Fruit fly (Drosophila melanogaster) ovary, adult (tissue): ENCODE results near the gene Bgb.

Source experiments
- CG17801 ChIP-seq: fragments of 200-800 bp; optimal IDR thresholded peaks from 2 replicates; lab custom pipeline; 2019; ENCODE audit warnings: missing biosample characterization, mild to moderate bottlenecking, missing genetic modification characterization, moderate library complexity; ENCODE audit not compliant: partially characterized antibody

Bgb gene

DNA sequence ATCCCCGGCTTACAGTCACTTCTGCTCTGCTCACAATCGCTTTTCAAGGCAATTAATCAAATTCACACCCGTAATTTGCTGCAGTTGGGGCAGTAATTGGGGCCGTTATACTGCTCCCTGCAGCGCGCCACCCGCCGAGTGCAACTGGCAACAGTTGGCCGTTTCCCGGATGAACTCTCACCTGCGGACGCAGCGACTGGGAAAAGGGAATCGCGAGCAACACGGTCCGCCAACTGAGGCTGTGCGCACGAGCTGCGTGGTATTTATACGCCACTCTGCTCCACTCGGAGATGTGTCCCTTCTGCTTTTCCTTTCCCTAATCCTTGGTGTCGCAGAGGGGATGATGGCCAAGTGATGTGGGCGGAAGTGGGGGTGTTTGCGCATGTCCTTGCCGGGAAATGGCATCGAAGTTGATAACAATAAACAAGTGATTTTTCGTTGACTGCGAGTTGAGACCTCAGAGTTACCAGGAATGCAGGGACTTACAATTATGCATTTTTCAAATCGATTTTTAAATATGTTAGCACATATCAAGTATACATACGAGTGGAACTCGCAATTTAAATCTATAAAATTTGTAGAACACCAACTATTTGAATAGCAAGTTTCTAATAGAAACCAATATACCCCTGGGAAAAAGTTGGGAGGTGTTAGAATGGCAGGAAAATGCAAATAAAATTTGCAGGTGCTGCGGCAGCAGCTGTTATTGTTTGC lies 10.3 kb upstream of the Bgb start, which contains the start of gene GC:
GC (minus strand) TSS at position 238 of the 714 bp plus-strand sequence.
- TF ChIP-seq CG17801 (GFP tag; lab: Kevin White, UChicago): no peak

DNA sequence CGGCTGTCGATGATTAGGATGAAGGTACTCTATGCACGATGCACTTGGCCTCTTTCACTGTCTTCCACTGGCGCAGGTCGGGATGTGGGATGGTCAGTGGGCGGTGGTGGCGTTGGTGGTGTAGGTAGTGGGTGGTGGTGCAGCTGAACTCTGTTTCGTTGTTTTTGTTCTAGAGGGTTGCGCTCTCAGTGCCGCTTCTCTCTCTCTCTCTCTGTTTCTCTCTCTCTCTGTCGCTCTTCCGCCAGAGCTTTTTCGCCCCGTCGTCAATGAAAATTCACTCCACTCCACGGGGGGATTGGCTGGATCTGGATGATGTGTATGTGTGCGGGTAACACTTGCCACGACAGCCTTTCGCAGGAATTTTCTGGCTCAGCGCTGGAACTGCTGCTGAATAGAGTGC lies 2.6 kb upstream of the Bgb start:
- TF ChIP-seq CG17801 (GFP tag; lab: Kevin White, UChicago): no peak

DNA sequence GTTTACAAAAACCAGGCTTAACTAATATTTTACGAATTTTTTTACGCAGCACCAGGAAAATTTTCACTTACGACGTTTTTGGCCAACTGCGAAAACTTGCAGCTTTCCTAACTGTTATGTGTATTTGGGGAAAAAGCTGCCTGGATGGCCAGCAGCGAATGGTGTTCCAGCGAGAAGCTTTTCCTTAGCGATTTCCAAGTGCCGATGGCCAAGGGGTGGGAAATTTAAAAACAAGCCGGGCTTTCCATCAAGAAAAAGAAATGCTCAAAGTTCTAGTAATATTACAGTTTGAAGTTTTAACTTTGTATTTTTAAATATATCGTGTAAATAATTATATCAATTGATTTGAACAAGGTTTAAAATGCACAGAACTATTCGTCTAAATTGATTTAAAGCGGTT lies 1.9 kb upstream of the Bgb start, which contains the start of gene nSyb:
nSyb (minus strand) TSS at position 101 of the 400 bp plus-strand sequence.
- TF ChIP-seq CG17801 (GFP tag; lab: Kevin White, UChicago): no peak

DNA sequence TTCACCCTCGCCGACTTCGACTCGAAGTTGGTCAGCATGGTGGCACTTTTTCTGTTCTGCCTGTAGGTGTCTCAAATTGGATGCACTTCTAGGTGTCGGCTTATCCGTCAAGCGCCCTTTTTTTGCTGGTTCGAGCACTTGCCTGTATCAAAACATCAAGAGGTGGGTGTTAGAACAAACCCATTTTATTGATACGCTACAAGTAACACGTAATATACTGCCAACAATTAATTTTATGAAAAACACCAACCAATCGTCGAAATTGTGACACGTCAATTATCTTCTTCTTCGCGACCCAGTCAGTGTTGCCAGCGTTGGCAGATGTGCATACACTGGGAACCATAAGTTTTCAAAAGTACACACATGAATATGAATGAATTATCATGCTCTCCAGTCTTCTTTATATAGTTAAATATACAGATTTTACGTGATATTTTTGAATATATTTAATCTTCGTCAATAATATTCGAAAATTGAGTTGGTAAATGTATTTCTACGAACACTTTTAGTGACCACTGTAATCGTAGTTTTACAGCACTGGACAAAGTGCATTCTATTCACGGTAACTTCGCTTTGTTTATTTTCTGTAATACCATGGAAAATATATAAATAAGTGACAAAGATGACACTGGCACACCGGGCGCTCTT lies 5.5 kb downstream of the Bgb start, which contains the start of the genes alphaCOP and CG13919:
alphaCOP (minus strand) TSS at position 280 of the 648 bp plus-strand sequence.
CG13919 (plus strand) TSS at position 548 of the 648 bp plus-strand sequence.
- TF ChIP-seq CG17801 (GFP tag; lab: Kevin White, UChicago): peak; percentile 97

DNA sequence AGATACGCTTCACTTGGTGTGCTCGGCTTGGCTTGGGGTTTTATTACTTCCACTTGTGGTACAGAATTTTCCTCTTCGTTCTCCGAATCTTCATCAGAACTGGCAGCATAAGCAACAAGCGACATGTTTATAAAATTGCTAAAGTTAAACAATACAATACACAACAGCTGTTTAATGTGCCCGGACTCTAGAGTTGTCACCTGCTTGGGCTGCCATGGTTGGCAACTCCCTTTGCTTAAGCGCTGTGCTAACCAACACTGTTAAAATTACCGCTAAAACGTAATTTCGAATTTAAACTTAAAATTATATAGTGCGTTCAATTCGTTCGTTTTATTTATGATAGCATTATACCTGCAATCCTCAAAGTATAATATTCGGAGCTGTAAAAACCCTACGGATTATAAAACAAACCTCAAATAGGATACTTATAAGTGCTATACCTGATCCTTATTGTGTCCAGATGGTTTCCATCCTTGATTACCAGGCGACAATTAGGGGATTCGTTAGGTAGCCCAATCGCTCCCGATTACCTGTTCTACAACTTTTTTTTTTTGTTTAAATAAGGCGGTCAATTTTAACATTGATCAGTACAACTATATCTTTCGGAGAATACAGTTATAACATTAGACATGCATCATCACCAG lies 7.9 kb downstream of the Bgb start, which contains the start of the genes CG17249 and Bro:
CG17249 (minus strand) TSS at position 189 of the 644 bp plus-strand sequence.
Bro (plus strand) TSS at position 594 of the 644 bp plus-strand sequence.
- TF ChIP-seq CG17801 (GFP tag; lab: Kevin White, UChicago): no peak

DNA sequence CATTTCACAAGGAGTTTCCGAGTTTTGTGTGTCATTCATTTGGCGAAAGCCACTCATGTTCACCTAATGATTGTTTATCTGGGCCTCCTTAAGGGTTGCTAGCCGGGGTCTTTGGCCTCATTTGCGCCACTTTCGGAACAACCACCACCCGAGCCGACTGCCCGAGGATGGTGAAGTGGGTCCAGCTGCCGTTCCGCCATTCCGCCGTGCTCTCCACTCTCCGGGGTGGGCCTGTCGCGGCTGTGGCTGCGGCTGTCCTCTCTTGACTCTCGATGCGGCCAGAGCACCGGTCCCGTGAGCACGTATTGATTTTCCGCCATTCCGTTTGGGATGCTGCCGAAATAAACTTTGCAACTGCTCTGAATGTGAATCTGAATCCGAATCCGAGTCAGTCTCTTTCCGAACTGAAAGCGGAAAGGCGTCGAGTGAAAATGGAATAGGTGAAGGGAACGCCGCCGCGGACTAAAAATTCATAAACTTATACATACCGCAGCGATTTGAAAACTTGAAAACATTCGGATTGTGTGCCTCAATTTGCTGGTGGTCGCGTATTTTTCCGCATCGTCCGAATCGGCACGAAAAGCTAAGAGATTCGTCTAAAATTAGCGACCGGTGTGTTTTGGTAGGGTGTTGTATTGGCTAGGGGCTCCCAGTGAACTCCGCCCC lies 9.3 kb downstream of the Bgb start, which contains the start of gene CG13920:
CG13920 (plus strand) TSS at position 255 of the 666 bp plus-strand sequence.
- TF ChIP-seq CG17801 (GFP tag; lab: Kevin White, UChicago): no peak

DNA sequence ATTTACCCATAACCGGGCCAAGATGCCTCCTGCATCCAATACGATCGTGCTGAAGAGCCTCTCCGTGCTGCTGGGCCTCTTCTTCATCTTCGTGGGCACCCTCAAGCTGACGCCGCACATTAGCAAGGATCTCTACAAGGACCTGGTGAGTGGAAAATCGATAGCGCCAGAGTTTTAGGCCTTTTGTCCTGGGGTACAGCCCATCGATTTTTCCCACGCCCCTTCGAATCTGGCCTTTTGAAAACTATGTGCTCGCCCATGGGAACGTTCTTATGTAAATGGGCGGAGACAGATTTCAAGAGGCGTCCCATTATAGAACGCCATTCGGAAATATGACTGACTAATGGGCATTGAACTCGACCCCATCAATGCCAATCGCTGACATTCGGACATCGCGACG lies 9.9 kb downstream of the Bgb start:
- no peak for TF ChIP-seq CG17801 (GFP tag; lab: Kevin White, UChicago)

DNA sequence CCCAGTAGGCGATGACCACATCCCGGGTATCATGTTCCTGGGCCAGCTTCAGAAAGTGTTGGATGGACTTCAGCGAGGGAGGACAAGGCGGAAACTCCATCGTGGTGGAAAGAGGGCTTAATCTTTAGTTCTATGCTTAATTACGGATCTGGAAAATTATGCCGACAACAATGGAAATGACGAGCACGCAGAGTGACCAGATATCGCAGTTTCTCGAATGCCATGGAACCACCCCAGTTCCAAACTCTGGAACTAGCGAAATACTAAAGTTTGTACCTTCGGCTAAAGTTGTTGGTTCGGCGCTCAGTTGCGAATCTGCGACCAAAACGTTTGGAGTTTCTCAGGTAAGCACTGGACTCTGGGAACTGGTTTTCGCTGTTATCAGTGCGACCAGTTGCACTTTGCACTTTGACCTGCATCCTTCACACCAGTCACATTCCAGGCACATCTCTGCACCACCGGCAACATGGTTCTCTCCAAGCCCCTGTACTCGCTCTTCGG lies 13.2 kb downstream of the Bgb start, which contains the start of the genes CG7970 and Vta1:
CG7970 (plus strand) TSS at position 51 of the 501 bp plus-strand sequence.
Vta1 (minus strand) TSS at position 201 of the 501 bp plus-strand sequence.
- peak; percentile 57 for TF ChIP-seq CG17801 (GFP tag; lab: Kevin White, UChicago)

DNA sequence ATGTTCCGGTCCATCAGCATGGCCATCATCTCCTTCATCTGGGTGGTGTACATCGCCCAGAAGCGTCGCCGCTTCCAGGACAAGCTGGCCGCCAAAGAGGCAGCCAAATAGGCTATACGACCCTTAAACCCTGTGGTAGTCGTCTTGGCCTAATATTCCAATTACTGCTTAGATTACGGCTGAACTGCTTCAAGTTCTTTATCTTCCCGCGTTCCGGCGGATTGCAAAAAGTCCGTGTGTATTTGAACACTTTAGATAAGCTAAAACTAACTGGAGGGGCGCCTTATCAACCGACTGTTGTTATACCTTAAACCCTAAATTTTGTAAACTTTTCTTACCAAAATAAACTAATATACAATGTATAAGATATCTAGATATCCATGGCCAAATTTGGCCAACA lies 14.2 kb downstream of the Bgb start:
- no peak for TF ChIP-seq CG17801 (GFP tag; lab: Kevin White, UChicago)

DNA sequence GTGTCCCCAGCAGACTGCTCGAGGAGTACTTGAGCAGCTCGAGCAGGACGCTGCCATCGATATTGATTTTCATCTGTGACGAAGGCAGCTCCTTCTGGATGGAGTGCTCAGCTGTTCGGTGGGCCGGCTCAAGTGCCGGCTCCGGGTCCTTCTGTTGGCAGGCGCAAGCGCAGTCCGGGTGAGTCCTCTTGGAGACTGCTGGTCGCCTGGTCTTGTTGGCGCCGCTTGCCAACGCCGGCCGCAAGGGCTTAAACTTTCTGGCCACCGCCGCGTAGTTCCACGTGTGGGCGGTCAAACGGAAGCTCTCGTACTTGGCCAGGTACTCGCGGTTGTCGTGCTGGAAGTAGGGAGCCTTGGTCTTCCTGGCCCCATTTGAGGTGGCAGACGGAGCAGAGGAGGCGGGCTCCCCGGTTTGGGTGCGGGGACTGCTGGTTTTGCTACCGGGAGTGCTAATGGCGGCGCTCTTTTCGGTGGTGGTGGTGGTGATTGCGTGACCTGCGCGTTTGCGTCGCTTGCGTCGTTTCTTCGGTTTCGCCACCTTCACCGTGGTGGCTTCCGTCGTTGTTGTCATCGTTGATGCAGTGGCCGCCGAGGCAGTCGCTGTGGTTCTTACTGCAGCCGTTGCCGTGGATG lies 22.3 kb downstream of the Bgb start:
- TF ChIP-seq CG17801 (GFP tag; lab: Kevin White, UChicago): no peak

DNA sequence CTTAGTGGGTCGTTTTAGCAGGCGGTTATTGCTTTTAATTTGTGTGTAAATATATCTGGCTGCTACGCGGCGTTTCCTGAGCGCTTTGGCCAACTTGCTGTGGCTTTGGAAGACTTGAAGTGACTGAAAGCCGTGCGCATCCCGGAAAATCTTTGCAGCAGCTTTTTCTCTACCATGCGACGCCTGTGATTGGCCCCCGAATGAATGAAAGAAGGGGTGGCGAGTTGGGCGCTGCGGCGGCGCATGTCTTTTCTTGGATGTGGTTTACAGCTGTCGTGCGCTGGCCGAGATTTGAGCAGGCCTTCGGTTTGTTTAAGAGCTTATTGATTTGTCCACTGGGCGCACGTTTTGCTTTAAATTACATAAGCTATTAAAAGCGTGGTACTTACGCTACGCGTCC lies 24.0 kb downstream of the Bgb start:
- TF ChIP-seq CG17801 (GFP tag; lab: Kevin White, UChicago): no peak

DNA sequence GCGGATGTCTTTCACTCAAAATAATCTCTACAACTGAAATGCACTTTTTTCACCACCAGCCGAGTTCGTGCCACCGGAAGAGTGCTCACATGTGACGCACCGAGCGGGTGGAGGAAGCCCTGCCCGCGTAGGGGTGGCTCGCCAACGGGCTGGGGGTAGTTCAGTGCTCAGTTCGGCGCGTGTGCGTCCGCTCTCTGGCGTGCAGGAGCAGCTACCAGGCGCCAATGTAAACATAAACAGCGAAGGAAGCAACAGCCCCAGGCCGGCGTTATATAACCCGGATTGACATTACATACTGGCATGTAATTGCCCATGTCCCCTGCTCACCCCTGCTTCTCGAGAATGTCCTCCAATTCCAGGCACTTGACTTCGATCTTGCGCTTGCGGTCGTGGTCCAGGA lies 24.7 kb downstream of the Bgb start:
- TF ChIP-seq CG17801 (GFP tag; lab: Kevin White, UChicago): no peak

DNA sequence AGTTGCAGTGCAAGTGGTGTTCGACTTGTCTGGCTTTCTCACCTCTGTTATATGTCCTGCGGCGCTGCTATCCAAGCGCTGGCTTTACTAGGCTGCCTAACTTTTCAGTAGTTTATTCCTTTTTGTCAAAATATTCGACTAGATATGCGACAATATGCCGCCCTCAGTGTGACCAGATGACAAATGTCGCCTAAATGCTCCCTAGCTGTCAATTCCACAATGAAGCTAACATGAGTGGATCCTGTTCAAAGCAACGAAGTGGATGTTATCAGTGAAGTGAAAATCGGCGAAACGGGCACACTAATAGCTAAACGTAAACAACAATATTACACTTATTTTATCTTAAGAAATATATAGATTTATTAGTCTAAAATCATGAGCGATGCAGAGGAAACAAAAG lies 25.4 kb downstream of the Bgb start, which contains the start of the genes Srrm234 and CG7974:
Srrm234 (minus strand) TSS at position 189 of the 400 bp plus-strand sequence.
CG7974 (plus strand) TSS at position 263 of the 400 bp plus-strand sequence.
- TF ChIP-seq CG17801 (GFP tag; lab: Kevin White, UChicago): peak; percentile 15
